Fruit fly (Drosophila melanogaster) whole organism, embryonic: Measurements from ENCODE around the gene Tango1.

Experiments
- Abd-B ChIP-seq: fragments of 200-800 bp; sonication (Bioruptor generic); optimal IDR thresholded peaks from 2 replicates; lab custom pipeline; 2018; ENCODE audit warnings: missing biosample characterization, mild to moderate bottlenecking, missing genetic modification characterization, moderate library complexity
- CG10147 ChIP-seq: fragments of 200-800 bp; sonication (Bioruptor generic); optimal IDR thresholded peaks from 2 replicates; lab custom pipeline; 2019; ENCODE audit warnings: missing biosample characterization, mild to moderate bottlenecking, missing genetic modification characterization, moderate library complexity
- CG12071 ChIP-seq: fragments of 200-800 bp; sonication (Bioruptor generic); optimal IDR thresholded peaks from 3 replicates; lab custom pipeline; 2018; ENCODE audit warnings: missing biosample characterization, mild to moderate bottlenecking, missing genetic modification characterization
- CG12236 ChIP-seq: fragments of 200-800 bp; sonication (Bioruptor generic); optimal IDR thresholded peaks from 2 replicates; lab custom pipeline; 2016; ENCODE audit warnings: missing biosample characterization, missing genetic modification characterization
- CG14050 ChIP-seq: fragments of 200-800 bp; sonication (Bioruptor generic); IDR thresholded peaks from 3 replicates; pipeline ENCODE4 v1.3.6; 2022; ENCODE audit warnings: missing biosample characterization, missing genetic modification characterization
- CG15011 ChIP-seq: fragments of 200-800 bp; sonication (Bioruptor generic); optimal IDR thresholded peaks from 3 replicates; lab custom pipeline; 2018; ENCODE audit warnings: missing biosample characterization, mild to moderate bottlenecking, missing genetic modification characterization
- CG15601 ChIP-seq: fragments of 200-800 bp; sonication (Bioruptor generic); optimal IDR thresholded peaks from 3 replicates; lab custom pipeline; 2019; ENCODE audit warnings: missing biosample characterization, mild to moderate bottlenecking, missing genetic modification characterization, moderate library complexity
- CG1602 ChIP-seq: fragments of 200-800 bp; sonication (Bioruptor generic); optimal IDR thresholded peaks from 3 replicates; lab custom pipeline; 2016; ENCODE audit warnings: missing biosample characterization, missing genetic modification characterization
- CG17328 ChIP-seq: fragments of 200-800 bp; sonication (Bioruptor generic); IDR thresholded peaks from 2 replicates; pipeline ENCODE4 v1.3.6; 2022; ENCODE audit warnings: missing biosample characterization, missing genetic modification characterization
- CG18011 ChIP-seq: fragments of 200-800 bp; sonication (Bioruptor generic); optimal IDR thresholded peaks from 2 replicates; lab custom pipeline; 2017; ENCODE audit warnings: missing biosample characterization, missing genetic modification characterization, mild to moderate bottlenecking, moderate library complexity, missing genotype
- CG2129 ChIP-seq: fragments of 200-800 bp; sonication (Bioruptor generic); IDR thresholded peaks from 2 replicates; pipeline ENCODE4 v1.3.6; 2022; ENCODE audit warnings: missing biosample characterization, missing genetic modification characterization; ENCODE audit not compliant: partially characterized antibody
- CG2199 ChIP-seq: fragments of 200-800 bp; sonication (Bioruptor generic); IDR thresholded peaks from 3 replicates; pipeline ENCODE4 v1.3.6; 2022; ENCODE audit warnings: missing biosample characterization, missing genetic modification characterization
- CG2875 ChIP-seq: fragments of 200-800 bp; sonication (Bioruptor generic); optimal IDR thresholded peaks from 2 replicates; lab custom pipeline; 2017; ENCODE audit warnings: missing biosample characterization, mild to moderate bottlenecking, missing genetic modification characterization, missing genetic modification reagents
- CG31224 ChIP-seq: fragments of 200-800 bp; sonication (Bioruptor generic); IDR thresholded peaks from 2 replicates; pipeline ENCODE4 v1.3.6; 2022; ENCODE audit warnings: missing biosample characterization, missing genetic modification characterization
- CG42726 ChIP-seq: fragments of 200-800 bp; sonication (Bioruptor generic); IDR thresholded peaks from 2 replicates; pipeline ENCODE4 v1.3.6; 2022; ENCODE audit warnings: missing biosample characterization, missing genetic modification characterization; ENCODE audit not compliant: partially characterized antibody
- CG4282 ChIP-seq: fragments of 200-800 bp; sonication (Bioruptor generic); optimal IDR thresholded peaks from 2 replicates; lab custom pipeline; 2016; ENCODE audit warnings: missing biosample characterization, missing genetic modification characterization
- CG9817 ChIP-seq: fragments of 200-800 bp; sonication (Bioruptor generic); optimal IDR thresholded peaks from 2 replicates; lab custom pipeline; 2018; ENCODE audit warnings: missing biosample characterization, mild to moderate bottlenecking, missing genetic modification characterization, moderate library complexity
- Fer1 ChIP-seq: fragments of 200-800 bp; sonication (Bioruptor generic); optimal IDR thresholded peaks from 2 replicates; lab custom pipeline; 2017; ENCODE audit warnings: missing biosample characterization, mild to moderate bottlenecking, missing genetic modification characterization
- Fer3 ChIP-seq: fragments of 200-800 bp; sonication (Bioruptor generic); optimal IDR thresholded peaks from 2 replicates; lab custom pipeline; 2018; ENCODE audit warnings: missing biosample characterization, mild to moderate bottlenecking, missing genetic modification characterization, moderate library complexity
- Hey ChIP-seq: fragments of 200-800 bp; sonication (Bioruptor generic); optimal IDR thresholded peaks from 3 replicates; lab custom pipeline; 2018; ENCODE audit warnings: missing biosample characterization, mild to moderate bottlenecking, missing genetic modification characterization
- Lhr ChIP-seq: fragments of 200-800 bp; sonication (Bioruptor generic); optimal IDR thresholded peaks from 3 replicates; lab custom pipeline; 2017; ENCODE audit warnings: mild to moderate bottlenecking, missing biosample characterization, missing genetic modification reagents, missing genetic modification characterization
- Med ChIP-seq: fragments of 200-800 bp; sonication (Bioruptor generic); peaks from one replicate; lab custom pipeline; 2016; ENCODE audit warnings: missing biosample characterization, missing genetic modification characterization, mild to moderate bottlenecking, inconsistent platforms, moderate library complexity
- Meics ChIP-seq: fragments of 200-800 bp; sonication (Bioruptor generic); optimal IDR thresholded peaks from 2 replicates; lab custom pipeline; 2017; ENCODE audit warnings: missing biosample characterization, mild to moderate bottlenecking, missing genetic modification characterization
- Pdp1 ChIP-seq, 2 experiments: fragments of 200-800 bp; sonication (Bioruptor generic); optimal IDR thresholded peaks; 3 replicates each; lab custom pipeline; 2016; ENCODE audit warnings: missing biosample characterization in 2 of 2, missing genetic modification characterization in 2 of 2, mild to moderate bottlenecking in 1 of 2, moderate library complexity in 1 of 2
- TFAM ChIP-seq: fragments of 200-800 bp; sonication (Bioruptor generic); optimal IDR thresholded peaks from 2 replicates; lab custom pipeline; 2017; ENCODE audit warnings: missing biosample characterization, missing genetic modification characterization, inconsistent platforms
- Trl ChIP-seq, 3 experiments: fragments of >200 bp in 2 of 3; fragments of 200-800 bp in 1 of 3; sonication (Bioruptor generic) in 1 of 3; optimal IDR thresholded peaks; 2 replicates in 1 of 3; 3 replicates in 2 of 3; lab custom pipeline; 2016 to 2017; ENCODE audit warnings: missing biosample characterization in 1 of 3, missing genetic modification characterization in 1 of 3
- Xrp1 ChIP-seq: fragments of 200-800 bp; sonication (Bioruptor generic); IDR thresholded peaks from 2 replicates; pipeline ENCODE4 v1.3.6; 2022; ENCODE audit warnings: missing biosample characterization, missing genetic modification characterization
- ab ChIP-seq: fragments of 200-800 bp; sonication (Bioruptor generic); optimal IDR thresholded peaks from 2 replicates; lab custom pipeline; 2016; ENCODE audit warnings: missing biosample characterization, missing genetic modification characterization
- ato ChIP-seq: fragments of 200-800 bp; sonication (Bioruptor generic); IDR thresholded peaks from 2 replicates; pipeline ENCODE4 v1.3.6; 2022; ENCODE audit warnings: missing biosample characterization, missing genetic modification characterization; ENCODE audit not compliant: partially characterized antibody
- cwo ChIP-seq: fragments of 200-800 bp; sonication (Bioruptor generic); optimal IDR thresholded peaks from 3 replicates; lab custom pipeline; 2017; ENCODE audit warnings: missing biosample characterization, missing genetic modification characterization, mild to moderate bottlenecking, moderate library complexity, missing genetic modification reagents
- dpn ChIP-seq, 2 experiments: fragments of 200-800 bp; sonication (Bioruptor generic); optimal IDR thresholded peaks; 3 replicates each; lab custom pipeline; 2016; ENCODE audit warnings: missing biosample characterization in 2 of 2, missing genetic modification characterization in 2 of 2
- dysf ChIP-seq: fragments of 200-800 bp; sonication (Bioruptor generic); IDR thresholded peaks from 3 replicates; pipeline ENCODE4 v1.3.6; 2022; ENCODE audit warnings: missing biosample characterization, missing genetic modification characterization
- emc ChIP-seq: fragments of 200-800 bp; sonication (Bioruptor generic); optimal IDR thresholded peaks from 2 replicates; lab custom pipeline; 2016; ENCODE audit warnings: missing biosample characterization, missing genetic modification characterization
- fd3F ChIP-seq: fragments of 200-800 bp; sonication (Bioruptor generic); optimal IDR thresholded peaks from 2 replicates; lab custom pipeline; 2018; ENCODE audit warnings: missing biosample characterization, mild to moderate bottlenecking, missing genetic modification characterization, moderate library complexity
- knrl ChIP-seq: fragments of 200-800 bp; sonication (Bioruptor generic); IDR thresholded peaks from 3 replicates; pipeline ENCODE4 v1.3.6; 2022; ENCODE audit warnings: missing biosample characterization, missing genetic modification characterization; ENCODE audit not compliant: partially characterized antibody
- lbe ChIP-seq: fragments of 200-800 bp; sonication (Bioruptor generic); optimal IDR thresholded peaks from 2 replicates; lab custom pipeline; 2016; ENCODE audit warnings: missing biosample characterization, mild to moderate bottlenecking, missing genetic modification characterization
- onecut ChIP-seq: fragments of 200-800 bp; sonication (Bioruptor generic); IDR thresholded peaks from 2 replicates; pipeline ENCODE4 v1.3.6; 2022; ENCODE audit warnings: missing biosample characterization, missing genetic modification characterization
- phol ChIP-seq: fragments of 200-800 bp; sonication (Bioruptor generic); optimal IDR thresholded peaks from 3 replicates; lab custom pipeline; 2018; ENCODE audit warnings: missing biosample characterization, mild to moderate bottlenecking, missing genetic modification characterization, moderate library complexity
- row ChIP-seq: fragments of 200-800 bp; sonication (Bioruptor generic); IDR thresholded peaks from 3 replicates; pipeline ENCODE4 v1.3.6; 2022; ENCODE audit warnings: missing biosample characterization, missing genetic modification characterization
- sens ChIP-seq: fragments of 200-800 bp; sonication (Bioruptor generic); peaks from one replicate; lab custom pipeline; 2016; ENCODE audit warnings: missing biosample characterization, missing genetic modification characterization
- sna ChIP-seq: fragments of 200-800 bp; sonication (Bioruptor generic); IDR thresholded peaks from 2 replicates; pipeline ENCODE4 v1.3.6; 2022; ENCODE audit warnings: missing biosample characterization, missing genetic modification characterization; ENCODE audit not compliant: partially characterized antibody

Tango1 gene

DNA sequence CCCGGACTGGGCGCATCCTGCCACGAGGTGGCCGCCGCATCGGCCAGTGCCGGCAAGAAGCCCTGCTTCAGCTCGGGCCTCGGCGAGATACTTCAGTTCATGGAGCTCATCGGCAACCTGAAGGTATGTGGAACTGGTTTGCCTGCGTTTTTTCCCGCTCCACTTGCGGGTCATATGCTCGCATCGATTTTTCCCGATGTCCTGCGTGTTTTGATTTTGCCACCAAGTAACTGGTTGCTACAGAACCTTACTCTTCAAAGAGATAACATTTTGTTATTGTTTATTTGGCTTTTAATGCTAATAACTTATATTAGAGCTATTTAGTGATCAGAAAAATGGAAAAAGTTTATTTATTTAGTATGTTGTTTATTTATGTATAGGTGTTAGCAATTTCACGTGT, 36.0 kb upstream of the Tango1 start:
- TF ChIP-seq CG15601 (tag; lab: Kevin White, UChicago) (no peak), CG18011 (GFP tag; lab: Kevin White, UChicago) (peak; percentile 54), onecut (GFP tag; lab: Robert Waterston, UW) (peak; percentile 95)
- TF ChIP-seq, all 482 proteins: peak for 2

DNA sequence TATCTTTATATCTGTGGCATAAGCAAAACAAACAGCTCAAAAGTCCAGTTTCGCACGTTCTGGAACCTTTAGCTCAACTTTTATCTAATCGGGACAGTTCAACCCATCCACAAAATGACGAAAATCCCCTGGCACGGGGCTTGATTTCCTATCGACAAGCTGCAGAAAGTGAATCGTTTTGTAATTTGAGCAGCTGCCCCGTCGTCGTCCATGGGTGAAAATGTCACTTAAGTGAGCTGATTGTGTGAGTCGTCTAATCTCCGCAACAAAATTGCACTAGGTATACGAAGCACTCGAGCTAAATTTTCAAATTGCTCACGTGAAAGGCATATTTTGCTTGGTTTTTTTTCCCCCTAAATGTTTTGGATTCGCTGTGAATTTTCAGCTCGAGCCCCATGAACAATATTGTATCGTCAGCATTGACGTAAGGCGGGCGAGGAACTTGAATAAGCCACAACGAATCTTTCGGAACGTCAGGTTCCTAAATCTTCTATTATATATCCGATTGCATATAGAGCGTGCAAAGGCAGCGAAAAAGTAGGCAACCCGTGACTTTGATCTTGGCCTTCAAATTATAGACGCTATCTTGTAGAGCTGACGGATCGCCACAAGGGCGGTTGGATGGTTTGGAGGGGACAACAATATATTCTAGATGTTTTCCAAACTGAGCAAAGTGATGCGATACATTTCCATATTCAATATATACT, 34.8 kb upstream of the Tango1 start:
- TF ChIP-seq CG2129 (GFP tag; lab: Robert Waterston, UW) (no peak), Med (GFP tag; lab: Kevin White, UChicago) (peak; percentile 7), cwo (GFP tag; lab: Kevin White, UChicago) (peak; percentile 4), Hey (peak; percentile 57), Xrp1 (no peak), sens (GFP tag; lab: Kevin White, UChicago) (peak; percentile 52), CG15011 (GFP tag; lab: Kevin White, UChicago) (no peak), Pdp1 (GFP tag; optimal IDR thresholded peaks at IDR 0.05; lab: Kevin White, UChicago) (peak in 1 of 2 experiments; percentile 19)

- TF ChIP-seq fd3F (GFP tag; lab: Kevin White, UChicago) = no peak
- no peak for TF ChIP-seq dysf (GFP tag; lab: Robert Waterston, UW)
- no peak for TF ChIP-seq CG4282 (GFP tag; lab: Kevin White, UChicago)
- no peak for TF ChIP-seq CG2199 (GFP tag; lab: Robert Waterston, UW)
- no peak for TF ChIP-seq CG9817 (tag; lab: Kevin White, UChicago)
These were observed 27.6 kb upstream of the Tango1 start, which contains the start of gene DIP-iota for dm6 chr2L:6621600-6621999. Gene DIP-iota, minus strand, starts transcription at chr2L:6621700.

DNA sequence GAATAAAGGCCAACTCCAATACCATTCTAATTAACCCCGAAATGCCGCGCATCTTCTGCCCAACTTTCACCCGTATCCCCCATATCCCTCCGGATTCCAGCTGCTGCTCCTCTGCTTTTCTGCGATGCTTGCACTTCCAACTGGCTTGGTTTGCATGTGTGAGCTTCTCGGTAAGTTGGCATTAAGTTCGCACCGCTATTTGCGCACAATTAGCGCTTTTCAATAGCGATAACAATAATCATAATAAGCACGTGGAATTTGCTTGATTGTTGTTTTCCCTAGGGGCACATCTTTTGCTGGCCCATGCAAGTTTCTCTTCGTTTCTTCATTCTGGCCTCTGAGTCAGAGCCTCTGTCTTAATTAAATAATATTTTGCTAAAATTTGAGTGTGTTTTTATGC, 27.2 kb upstream of the Tango1 start:
- TF ChIP-seq phol (tag; lab: Kevin White, UChicago) = no peak
- TF ChIP-seq CG31224 (GFP tag; lab: Robert Waterston, UW) = no peak
- TF ChIP-seq, all 482 proteins: peak for 0

dm6 chr2L:6622642-6623162, 26.5 kb upstream of the Tango1 start, which contains the start of gene CG34345:
Gene CG34345, plus strand, starts transcription at chr2L:6623112.
- TF ChIP-seq CG14050 (GFP tag; lab: Robert Waterston, UW) = no peak
- TF ChIP-seq emc = no peak
- no peak for TF ChIP-seq TFAM (GFP tag; lab: Kevin White, UChicago)
- peak; percentile 78 for TF ChIP-seq Lhr (GFP tag; lab: Kevin White, UChicago)
- peak; percentile 8 to 48 for TF ChIP-seq dpn (GFP tag; optimal IDR thresholded peaks at IDR 0.05; lab: Kevin White, UChicago)
- TF ChIP-seq CG2875 (GFP tag; lab: Kevin White, UChicago) = no peak
- TF ChIP-seq ab (GFP tag; lab: Kevin White, UChicago) = no peak
- peak; percentile 69 for TF ChIP-seq Abd-B
- TF ChIP-seq sna (GFP tag; lab: Robert Waterston, UW) = peak; percentile 64
- no peak for TF ChIP-seq CG10147
- TF ChIP-seq Fer3 (tag; lab: Kevin White, UChicago) = no peak
- no peak for TF ChIP-seq Trl (optimal IDR thresholded peaks at IDR 0.05; lab: Kevin White, UChicago)
- no peak for TF ChIP-seq Trl (GFP tag; optimal IDR thresholded peaks at IDR 0.05; lab: Kevin White, UChicago)
- TF ChIP-seq row (GFP tag; lab: Robert Waterston, UW) = no peak
- no peak for TF ChIP-seq Meics (GFP tag; lab: Kevin White, UChicago)
- TF ChIP-seq lbe (GFP tag; lab: Kevin White, UChicago) = no peak
- no peak for TF ChIP-seq CG1602 (GFP tag; lab: Kevin White, UChicago)
- no peak for TF ChIP-seq CG12071
- peak; percentile 56; the same call in 2 of the 3 replicates for TF ChIP-seq knrl (GFP tag; lab: Robert Waterston, UW)
- no peak for TF ChIP-seq Fer1 (GFP tag; lab: Kevin White, UChicago)
- peak; percentile 48; the same call in 1 of the 2 replicates for TF ChIP-seq ato (GFP tag; lab: Robert Waterston, UW)
- TF ChIP-seq CG17328 (GFP tag; lab: Robert Waterston, UW) = no peak
- peak; percentile 48 for TF ChIP-seq CG42726 (GFP tag; lab: Robert Waterston, UW)
- no peak for TF ChIP-seq CG12236 (GFP tag; lab: Kevin White, UChicago)
